Fruit fly (Drosophila melanogaster) whole organism, pupa: ENCODE measurements around the gene Sec16.

Experiments used
- CG10348 ChIP-seq: fragments of 200-800 bp; sonication (Bioruptor generic); IDR thresholded peaks from 2 replicates; pipeline ENCODE4 v1.3.6; 2022; ENCODE audit warnings: missing biosample characterization, missing genetic modification characterization
- CG12605 ChIP-seq: fragments of 200-800 bp; sonication (Bioruptor generic); IDR thresholded peaks from 2 replicates; pipeline ENCODE4 v1.3.6; 2022; ENCODE audit warnings: missing biosample characterization, missing genetic modification characterization
- CG13204 ChIP-seq: fragments of 200-800 bp; sonication (Bioruptor generic); optimal IDR thresholded peaks from 2 replicates; lab custom pipeline; 2018; ENCODE audit warnings: missing biosample characterization, mild to moderate bottlenecking, missing genetic modification characterization, moderate library complexity
- CG14655 ChIP-seq: fragments of 200-800 bp; sonication (Bioruptor generic); optimal IDR thresholded peaks from 3 replicates; lab custom pipeline; 2017; ENCODE audit warnings: mild to moderate bottlenecking, missing biosample characterization, missing genetic modification reagents, missing genetic modification characterization
- CG15710 ChIP-seq: fragments of 200-800 bp; sonication (Bioruptor generic); optimal IDR thresholded peaks from 2 replicates; lab custom pipeline; 2018; ENCODE audit warnings: missing biosample characterization, mild to moderate bottlenecking, missing genetic modification characterization, moderate library complexity
- CG17806 ChIP-seq: fragments of 200-800 bp; sonication (Bioruptor generic); optimal IDR thresholded peaks from 2 replicates; lab custom pipeline; 2018; ENCODE audit warnings: missing biosample characterization, mild to moderate bottlenecking, missing genetic modification characterization, moderate library complexity
- CG32121 ChIP-seq: fragments of 200-800 bp; sonication (Bioruptor generic); IDR thresholded peaks from 2 replicates; pipeline ENCODE4 v1.3.6; 2022; ENCODE audit warnings: missing biosample characterization, missing genetic modification characterization
- CG34367 ChIP-seq: fragments of 200-800 bp; sonication (Bioruptor generic); optimal IDR thresholded peaks from 2 replicates; lab custom pipeline; 2018; ENCODE audit warnings: missing biosample characterization, mild to moderate bottlenecking, missing genetic modification characterization
- CG4496 ChIP-seq: fragments of 200-800 bp; sonication (Bioruptor generic); IDR thresholded peaks from 3 replicates; pipeline ENCODE4 v1.3.6; 2022; ENCODE audit warnings: missing biosample characterization, missing genetic modification characterization
- CG8159 ChIP-seq: fragments of 200-800 bp; sonication (Bioruptor generic); optimal IDR thresholded peaks from 3 replicates; lab custom pipeline; 2018; ENCODE audit warnings: missing biosample characterization, mild to moderate bottlenecking, missing genetic modification characterization, moderate library complexity
- CG8301 ChIP-seq: fragments of 200-800 bp; sonication (Bioruptor generic); optimal IDR thresholded peaks from 2 replicates; lab custom pipeline; 2018; ENCODE audit warnings: missing biosample characterization, mild to moderate bottlenecking, missing genetic modification characterization
- CG9948 ChIP-seq: fragments of 200-800 bp; sonication (Bioruptor generic); optimal IDR thresholded peaks from 2 replicates; lab custom pipeline; 2018; ENCODE audit warnings: missing biosample characterization, mild to moderate bottlenecking, missing genetic modification characterization, moderate library complexity
- D1 ChIP-seq: fragments of 200-800 bp; sonication (Bioruptor generic); optimal IDR thresholded peaks from 2 replicates; lab custom pipeline; 2018; ENCODE audit warnings: missing biosample characterization, mild to moderate bottlenecking, missing genetic modification characterization, moderate library complexity
- EcR ChIP-seq: fragments of 200-800 bp; sonication (Bioruptor generic); optimal IDR thresholded peaks from 3 replicates; lab custom pipeline; 2019; ENCODE audit warnings: missing biosample characterization, missing genetic modification characterization, mild to moderate bottlenecking, moderate library complexity, missing genetic modification reagents
- Ets98B ChIP-seq: fragments of 200-800 bp; sonication (Bioruptor generic); IDR thresholded peaks from 2 replicates; pipeline ENCODE4 v1.3.6; 2022; ENCODE audit warnings: missing biosample characterization, missing genetic modification characterization
- Pif1A ChIP-seq: fragments of 200-800 bp; sonication (Bioruptor generic); optimal IDR thresholded peaks from 3 replicates; lab custom pipeline; 2016; ENCODE audit warnings: missing biosample characterization, missing genetic modification characterization
- Pif1B ChIP-seq: fragments of 200-800 bp; sonication (Bioruptor generic); optimal IDR thresholded peaks from 3 replicates; lab custom pipeline; 2016; ENCODE audit warnings: missing biosample characterization, missing genetic modification characterization
- Snoo ChIP-seq: fragments of 200-800 bp; sonication (Bioruptor generic); optimal IDR thresholded peaks from 3 replicates; lab custom pipeline; 2017; ENCODE audit warnings: missing biosample characterization, mild to moderate bottlenecking, missing genetic modification characterization, inconsistent platforms
- fd96Ca ChIP-seq: fragments of 200-800 bp; sonication (Bioruptor generic); IDR thresholded peaks from 3 replicates; pipeline ENCODE4 v1.3.6; 2022; ENCODE audit warnings: missing biosample characterization, missing genetic modification characterization
- gl ChIP-seq: fragments of 200-800 bp; sonication (Bioruptor generic); optimal IDR thresholded peaks from 2 replicates; lab custom pipeline; 2018; ENCODE audit warnings: missing biosample characterization, mild to moderate bottlenecking, missing genetic modification characterization
- rn ChIP-seq: fragments of 200-800 bp; sonication (Bioruptor generic); IDR thresholded peaks from 2 replicates; pipeline ENCODE4 v1.3.6; 2022; ENCODE audit warnings: missing biosample characterization, missing genetic modification characterization

Sec16 gene

DNA sequence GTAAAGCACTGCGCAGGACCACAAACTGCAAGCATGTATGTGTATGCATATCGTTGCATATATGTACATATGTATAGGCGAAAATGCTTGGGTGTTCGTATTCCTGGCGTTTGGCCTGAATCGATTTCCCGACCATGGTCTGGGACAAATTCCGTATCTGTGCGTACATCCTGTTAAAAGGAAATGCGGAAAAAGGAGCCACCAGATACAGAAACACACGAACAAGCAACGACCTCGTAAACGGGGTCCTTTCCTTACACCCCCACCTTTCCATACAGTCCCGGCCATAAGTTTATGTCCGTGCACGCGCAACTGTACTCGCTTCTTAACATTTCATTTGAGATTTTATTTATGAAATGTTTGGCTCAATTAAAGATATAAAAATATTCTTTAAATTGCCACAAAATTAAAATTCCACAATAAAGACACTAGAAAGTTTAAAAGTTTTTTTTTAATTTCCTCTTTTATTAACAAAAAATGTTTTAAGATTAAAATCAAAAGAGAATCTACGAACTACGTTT lies 11.9 kb upstream of the Sec16 start:
- TF ChIP-seq CG8301 (tag; lab: Kevin White, UChicago) = no peak

DNA sequence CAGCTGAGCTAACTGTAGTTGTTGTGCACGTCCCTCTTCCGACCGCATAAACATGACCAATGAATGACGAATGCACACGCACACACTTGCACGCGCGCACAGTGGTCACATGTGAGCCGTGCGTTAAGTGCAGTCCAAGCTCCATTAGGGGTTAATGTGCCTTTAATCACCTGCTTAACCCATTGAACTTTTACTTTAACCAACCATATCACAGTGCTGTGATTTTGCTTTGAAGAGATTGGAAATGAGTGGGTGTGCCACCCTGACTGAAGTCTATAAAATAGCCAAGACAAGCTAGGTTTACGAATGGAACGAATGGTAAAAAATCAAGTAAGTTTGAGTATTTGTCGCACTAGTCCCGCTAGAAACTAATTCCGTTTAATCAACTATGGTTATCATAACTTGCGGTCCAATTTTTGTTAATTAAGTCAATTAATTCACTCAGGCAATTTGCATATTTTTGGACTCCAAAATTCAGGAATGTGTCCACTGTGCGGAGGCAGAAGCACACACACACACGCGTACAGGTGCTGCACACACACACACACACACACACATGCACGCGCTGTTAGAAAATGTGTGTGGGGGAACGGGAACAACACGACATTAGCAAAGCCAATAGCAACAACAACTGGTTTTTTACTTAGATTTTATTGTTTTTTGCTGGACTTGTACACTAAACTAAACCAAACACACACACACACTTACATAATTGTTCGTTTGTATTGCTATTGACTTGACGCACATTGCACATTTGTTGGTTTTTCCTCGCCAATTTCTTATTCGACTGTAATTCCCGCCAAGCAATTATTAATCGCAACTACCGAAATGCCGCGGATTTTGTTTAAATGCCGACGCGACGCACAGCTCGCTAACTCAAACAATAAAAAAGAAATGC lies 4.4 kb upstream of the Sec16 start:
- TF ChIP-seq fd96Ca (GFP tag; lab: Robert Waterston, UW) (peak; percentile 61; the same call in 2 of the 3 replicates), CG17806 (tag; lab: Kevin White, UChicago) (peak; percentile 39), CG12605 (no peak), D1 (peak; percentile 20), CG15710 (tag; lab: Kevin White, UChicago) (peak; percentile 66), CG8301 (tag; lab: Kevin White, UChicago) (peak; percentile 73), Snoo (tag; lab: Kevin White, UChicago) (peak; percentile 66), Pif1A (GFP tag; lab: Kevin White, UChicago) (peak; percentile 73), CG34367 (tag; lab: Kevin White, UChicago) (peak; percentile 42), CG14655 (GFP tag; lab: Kevin White, UChicago) (peak; percentile 80), rn (GFP tag; lab: Robert Waterston, UW) (no peak), Ets98B (no peak; the same call in 1 of the 2 replicates), CG9948 (tag; lab: Kevin White, UChicago) (peak; percentile 68), CG32121 (GFP tag; lab: Robert Waterston, UW) (peak; percentile 56), CG13204 (GFP tag; lab: Kevin White, UChicago) (peak; percentile 45), CG10348 (no peak), EcR (peak; percentile 77), gl (tag; lab: Kevin White, UChicago) (no peak), CG4496 (GFP tag; lab: Robert Waterston, UW) (peak; percentile 16; the same call in 2 of the 3 replicates), CG8159 (peak; percentile 72), Pif1B (GFP tag; lab: Kevin White, UChicago) (peak; percentile 12)

DNA sequence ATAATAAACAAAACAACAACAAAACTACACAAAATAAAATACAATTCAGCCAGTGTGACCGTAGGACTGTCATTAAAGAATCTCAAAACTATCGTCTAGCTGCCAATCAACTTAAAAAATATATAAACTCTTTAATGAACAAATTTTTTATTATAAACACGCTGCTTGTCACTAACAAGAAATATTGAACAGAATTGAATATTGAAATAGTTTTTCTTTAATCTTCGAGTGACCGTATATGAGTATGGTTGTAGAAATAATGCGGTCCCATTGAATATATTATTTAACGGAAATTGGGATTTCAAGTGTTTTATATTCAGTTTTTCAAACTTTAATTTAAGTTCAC lies 3.8 kb upstream of the Sec16 start, which contains the start of gene LIMK1:
Gene LIMK1, minus strand, starts transcription at position 73 of the 346 bp plus-strand sequence.
- TF ChIP-seq EcR (no peak), CG34367 (tag; lab: Kevin White, UChicago) (peak; percentile 12), CG15710 (tag; lab: Kevin White, UChicago) (no peak)

DNA sequence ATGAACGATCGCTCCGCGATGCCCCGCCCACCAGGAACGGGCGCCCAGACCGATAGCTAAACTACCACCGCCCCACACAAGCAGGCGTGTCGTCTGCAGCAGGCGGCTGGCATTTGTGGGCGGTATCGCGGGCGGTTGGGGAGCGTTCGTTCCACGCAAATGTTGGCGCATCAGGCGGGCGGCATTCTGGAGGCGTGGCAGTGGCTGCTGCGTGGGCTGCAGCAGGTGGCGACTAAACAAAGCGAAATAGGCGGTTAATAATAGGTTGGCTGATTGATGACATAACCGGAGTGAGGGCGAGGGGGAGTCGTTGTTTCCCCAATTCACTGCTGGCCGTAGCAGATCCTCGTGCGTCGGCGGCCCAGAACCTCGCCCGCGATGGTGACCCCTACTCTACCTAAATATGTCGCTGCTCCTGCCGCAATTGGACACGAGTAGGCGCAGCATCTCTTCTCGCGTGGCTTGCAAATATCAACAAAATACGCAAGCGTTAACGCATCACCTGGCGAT lies 692 bp upstream of the Sec16 start:
- no peak for TF ChIP-seq EcR
- TF ChIP-seq CG8301 (tag; lab: Kevin White, UChicago) = no peak

DNA sequence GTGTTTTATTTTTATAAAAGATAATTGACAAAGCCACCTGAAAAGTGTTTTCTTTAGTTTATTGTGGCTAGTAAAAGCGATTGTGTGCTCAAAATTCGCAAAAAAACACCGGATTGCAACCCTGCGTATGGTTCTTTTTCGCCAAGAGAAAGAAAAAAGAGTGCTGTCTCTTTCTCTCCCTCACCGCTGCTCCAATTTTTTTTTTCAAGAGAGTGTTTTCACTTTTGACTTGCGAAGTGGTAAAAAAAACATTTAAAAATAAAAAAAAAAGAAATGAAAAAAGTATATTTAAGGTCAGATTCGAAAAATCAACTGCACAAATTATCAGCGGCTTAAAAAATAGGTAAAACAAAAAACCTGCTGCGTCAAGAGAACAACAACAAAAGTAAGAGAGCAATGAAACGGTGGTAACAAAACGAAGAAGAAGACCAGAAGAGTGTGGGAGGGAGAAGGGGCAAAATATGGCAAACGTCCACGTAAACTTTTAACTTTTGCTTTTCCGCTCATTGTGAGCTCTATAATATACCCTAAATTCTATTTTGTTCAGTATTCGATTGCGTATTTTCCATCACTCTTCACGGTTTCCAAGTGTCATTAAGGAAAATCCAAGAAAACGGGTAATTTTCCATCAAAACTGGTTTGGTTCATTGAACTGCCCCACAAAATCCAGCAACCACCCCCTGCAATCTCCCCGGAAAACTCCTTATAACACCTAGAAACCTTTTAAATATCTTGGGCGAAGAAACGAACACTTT lies 683 bp downstream of the Sec16 start:
- TF ChIP-seq CG34367 (tag; lab: Kevin White, UChicago) = no peak
- no peak for TF ChIP-seq fd96Ca (GFP tag; lab: Robert Waterston, UW)
- no peak for TF ChIP-seq CG14655 (GFP tag; lab: Kevin White, UChicago)
- TF ChIP-seq Pif1B (GFP tag; lab: Kevin White, UChicago) = peak; percentile 74
- 0 out of 2 replicates have a peak, but pooled peaks have one; percentile 22 for TF ChIP-seq CG32121 (GFP tag; lab: Robert Waterston, UW)
- TF ChIP-seq CG15710 (tag; lab: Kevin White, UChicago) = peak; percentile 13
- no peak for TF ChIP-seq CG8301 (tag; lab: Kevin White, UChicago)
- no peak for TF ChIP-seq CG10348
- TF ChIP-seq CG8159 = no peak
- no peak for TF ChIP-seq CG13204 (GFP tag; lab: Kevin White, UChicago)
- TF ChIP-seq Snoo (tag; lab: Kevin White, UChicago) = peak; percentile 76
- TF ChIP-seq rn (GFP tag; lab: Robert Waterston, UW) = no peak
- TF ChIP-seq D1 = no peak
- no peak for TF ChIP-seq Pif1A (GFP tag; lab: Kevin White, UChicago)
- peak; percentile 53 for TF ChIP-seq Ets98B
- TF ChIP-seq CG17806 (tag; lab: Kevin White, UChicago) = no peak
- TF ChIP-seq CG9948 (tag; lab: Kevin White, UChicago) = peak; percentile 10
- peak; percentile 41; the same call in 1 of the 2 replicates for TF ChIP-seq CG12605
- TF ChIP-seq CG4496 (GFP tag; lab: Robert Waterston, UW) = no peak; the same call in 2 of the 3 replicates
- TF ChIP-seq gl (tag; lab: Kevin White, UChicago) = no peak
- TF ChIP-seq EcR = peak; percentile 92
- TF ChIP-seq, all 21 proteins: peak for 8
